Worm (Caenorhabditis elegans) whole organism, L4 larva: Measurements from ENCODE around the gene D1014.13.

Experiments
- F49E8.2 ChIP-seq: sonication (generic microtip); optimal IDR thresholded peaks from 2 replicates; lab custom pipeline; 2016; ENCODE audit warnings: missing compliant biosample characterization, mild to moderate bottlenecking, missing genetic modification characterization, borderline replicate concordance
- ZK337.2 ChIP-seq: fragments of 200-800 bp; sonication (Bioruptor generic); IDR thresholded peaks from 2 replicates; pipeline ENCODE4 v1.3.6; 2022; ENCODE audit warnings: missing genetic modification reagents, missing genetic modification characterization, missing compliant biosample characterization
- ces-1 ChIP-seq: fragments of 150-350 bp; sonication (generic microtip); optimal IDR thresholded peaks from 4 replicates; lab custom pipeline; 2014; ENCODE audit warnings: missing biosample characterization, missing genetic modification reagents, missing genetic modification characterization
- ctbp-1 ChIP-seq: fragments of 200-800 bp; sonication (Bioruptor generic); IDR thresholded peaks from 2 replicates; pipeline ENCODE4 v1.3.6; 2022; ENCODE audit warnings: missing genetic modification reagents, missing genetic modification characterization, missing compliant biosample characterization
- daf-12 ChIP-seq: fragments of 150-350 bp; optimal IDR thresholded peaks from 2 replicates; lab custom pipeline; 2014; ENCODE audit warnings: missing biosample characterization, missing genetic modification reagents, missing genetic modification characterization
- fkh-10 ChIP-seq: fragments of 150-350 bp; optimal IDR thresholded peaks from 2 replicates; lab custom pipeline; 2014; ENCODE audit warnings: missing biosample characterization, missing genetic modification reagents, missing genetic modification characterization
- lin-39 ChIP-seq: fragments of 150-350 bp; optimal IDR thresholded peaks from 2 replicates; lab custom pipeline; 2014; ENCODE audit warnings: missing biosample characterization, missing genetic modification reagents, missing genetic modification characterization
- lir-3 ChIP-seq: sonication (generic microtip); optimal IDR thresholded peaks from 2 replicates; lab custom pipeline; 2016; ENCODE audit warnings: mild to moderate bottlenecking, missing genetic modification characterization, missing compliant biosample characterization
- nhr-48 ChIP-seq: sonication (generic microtip); optimal IDR thresholded peaks from 2 replicates; lab custom pipeline; 2016; ENCODE audit warnings: mild to moderate bottlenecking, missing genetic modification characterization, missing compliant biosample characterization
- nhr-76 ChIP-seq: fragments of 150-350 bp; optimal IDR thresholded peaks from 2 replicates; lab custom pipeline; 2014; ENCODE audit warnings: missing biosample characterization, missing genetic modification characterization
- skn-1 ChIP-seq: fragments of 150-350 bp; optimal IDR thresholded peaks from 2 replicates; lab custom pipeline; 2014; ENCODE audit warnings: missing biosample characterization, missing genetic modification characterization
- snpc-4 ChIP-seq: fragments of 150-350 bp; optimal IDR thresholded peaks from 2 replicates; lab custom pipeline; 2014; ENCODE audit warnings: missing biosample characterization, missing genetic modification characterization
- spr-1 ChIP-seq: sonication (generic microtip); optimal IDR thresholded peaks from 2 replicates; lab custom pipeline; 2016; ENCODE audit warnings: mild to moderate bottlenecking, missing genetic modification characterization, missing compliant biosample characterization
- unc-62 ChIP-seq, 3 experiments: fragments of 150-350 bp in 1 of 3; sonication (generic microtip); optimal IDR thresholded peaks in 2 of 3; peaks in 1 of 3; 1 replicate in 1 of 3; 2 replicates in 2 of 3; lab custom pipeline; 2014 to 2017; ENCODE audit warnings: missing biosample characterization in 3 of 3, missing genetic modification characterization in 3 of 3, missing genetic modification reagents in 3 of 3, missing genotype in 1 of 3

DNA sequence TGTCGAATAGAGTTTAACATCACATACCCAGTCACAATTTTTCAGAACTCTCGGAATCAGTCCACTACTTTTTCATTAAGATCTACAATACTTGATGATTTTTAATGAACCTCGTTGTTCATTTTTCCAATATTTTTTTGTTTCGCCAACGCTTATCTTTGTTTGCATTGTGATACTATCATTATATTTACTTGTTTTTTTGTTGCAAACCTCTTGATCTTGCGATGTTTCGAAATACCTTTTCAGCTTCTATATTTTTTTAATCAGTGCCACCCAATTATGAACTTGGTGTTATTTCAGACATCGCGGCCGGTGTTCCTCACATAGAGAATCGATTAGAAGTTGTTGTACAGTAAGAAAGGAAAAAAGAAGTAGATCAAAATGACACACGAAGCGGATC, 36.8 kb upstream of the D1014.13 start, which contains the start of gene myo-5:
- TF ChIP-seq fkh-10: no peak
- TF ChIP-seq snpc-4 (tag; lab: Kevin White, UChicago): no peak
- TF ChIP-seq daf-12 (tag; lab: Kevin White, UChicago): no peak
- no peak for TF ChIP-seq spr-1 (tag; lab: Kevin White, UChicago)
- TF ChIP-seq lin-39 (tag; lab: Kevin White, UChicago): no peak
- no peak for TF ChIP-seq lir-3
- TF ChIP-seq ZK337.2 (GFP tag; lab: Robert Waterston, UW): no peak
- TF ChIP-seq unc-62 (GFP tag; optimal IDR thresholded peaks at IDR 0.05 in 1 of 2; lab: Kevin White, UChicago): no peak
- TF ChIP-seq unc-62 (tag; optimal IDR thresholded peaks at IDR 0.05; lab: Kevin White, UChicago): no peak
- no peak for TF ChIP-seq nhr-76 (tag; lab: Kevin White, UChicago)
- no peak for TF ChIP-seq nhr-48
- TF ChIP-seq F49E8.2: no peak
- TF ChIP-seq ces-1 (GFP tag; lab: Kevin White, UChicago): no peak
- no peak for TF ChIP-seq ctbp-1 (GFP tag; lab: Robert Waterston, UW)
- no peak for TF ChIP-seq skn-1
